Worm (Caenorhabditis elegans): ENCODE results near the gene K07D4.4.

DNA sequence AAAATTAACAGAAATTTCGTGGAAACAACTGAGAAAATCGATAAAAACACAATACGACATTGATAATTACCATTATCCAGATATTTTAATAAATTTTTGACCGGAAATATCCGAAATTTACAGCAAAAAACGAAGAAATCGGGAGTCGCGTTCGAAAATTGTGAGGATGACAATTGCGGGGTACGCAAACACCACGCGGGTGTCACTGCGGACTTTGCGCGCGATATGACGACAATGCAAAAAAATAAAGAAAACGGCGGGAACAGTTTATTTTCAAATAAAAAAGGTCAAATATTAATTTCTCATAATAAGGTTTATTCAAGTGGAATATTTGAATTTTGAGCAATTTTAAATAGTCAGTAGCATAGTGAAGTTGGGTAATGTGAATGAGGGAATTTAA, 12.2 kb upstream of the K07D4.4 start, which contains the start of gene rpn-11:
- TF ChIP-seq W03F9.2 (tag; optimal IDR thresholded peaks at IDR 0.05) (peak; percentile 68), him-1 (tag; optimal IDR thresholded peaks at IDR 0.05) (peak; percentile 47), dao-5 (tag; optimal IDR thresholded peaks at IDR 0.05) (no peak)

Data from whole organism, L4/young adult.